Fruit fly (Drosophila melanogaster): Measurements from ENCODE around the gene CG6729.
A peak's percentile ranks its signal among the peaks of the same experiment; 100 is the strongest.

The CG6729 gene

DNA sequence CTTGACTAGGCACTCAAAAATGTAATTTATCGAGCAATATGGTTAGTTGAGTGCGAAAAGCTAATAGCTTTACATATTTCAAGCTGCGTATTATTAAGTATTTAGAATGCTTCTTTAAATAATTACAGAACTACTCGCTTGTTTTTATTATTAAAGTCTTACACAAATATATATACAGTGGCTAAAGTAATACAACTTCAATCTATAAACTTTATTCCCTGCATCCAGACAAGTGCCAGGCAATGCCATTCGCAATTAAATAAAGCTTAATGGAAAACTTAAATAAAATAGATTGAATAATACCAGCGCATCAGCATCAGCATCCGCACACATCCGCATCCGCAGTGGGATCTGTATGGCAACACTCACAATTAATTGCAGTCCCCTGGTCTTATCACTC, 37.5 kb downstream of the CG6729 start:
- no peak for TF ChIP-seq CG9948 (tag; optimal IDR thresholded peaks at IDR 0.05)

DNA sequence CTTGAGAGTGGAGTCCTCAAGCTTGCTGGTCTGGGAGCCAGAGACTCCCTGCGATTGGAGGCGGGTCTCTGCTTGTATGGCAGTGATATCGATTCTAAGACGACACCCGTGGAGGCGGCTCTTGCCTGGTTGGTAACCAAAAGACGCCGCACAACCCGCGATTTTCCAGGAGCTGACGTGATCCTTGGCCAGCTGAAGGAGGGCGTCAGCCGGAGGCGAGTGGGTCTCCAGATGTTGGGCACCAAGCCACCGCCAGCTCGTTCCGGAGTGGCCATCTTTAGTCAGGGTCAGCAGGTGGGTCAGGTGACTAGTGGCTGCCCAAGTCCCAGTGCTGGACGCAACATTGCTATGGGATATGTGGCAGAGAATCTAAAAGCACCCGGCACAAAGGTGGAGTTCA, 39.3 kb downstream of the CG6729 start:
- TF ChIP-seq CG34367 (tag; optimal IDR thresholded peaks at IDR 0.05) (no peak), CG8301 (tag; optimal IDR thresholded peaks at IDR 0.05) (no peak), CG15710 (tag; optimal IDR thresholded peaks at IDR 0.05) (no peak), Pif1A (GFP tag; optimal IDR thresholded peaks at IDR 0.05) (no peak), EcR (GFP tag; optimal IDR thresholded peaks at IDR 0.05) (no peak), Pif1B (GFP tag; optimal IDR thresholded peaks at IDR 0.05) (no peak), CG13204 (GFP tag; optimal IDR thresholded peaks at IDR 0.05) (no peak), CG32121 (GFP tag; IDR thresholded peaks at IDR 0.05) (no peak), Snoo (tag; optimal IDR thresholded peaks at IDR 0.05) (no peak), CG14655 (GFP tag; optimal IDR thresholded peaks at IDR 0.05) (no peak), gl (tag; optimal IDR thresholded peaks at IDR 0.05) (no peak), CG8159 (tag; optimal IDR thresholded peaks at IDR 0.05) (no peak), CG17806 (tag; optimal IDR thresholded peaks at IDR 0.05) (no peak)

DNA sequence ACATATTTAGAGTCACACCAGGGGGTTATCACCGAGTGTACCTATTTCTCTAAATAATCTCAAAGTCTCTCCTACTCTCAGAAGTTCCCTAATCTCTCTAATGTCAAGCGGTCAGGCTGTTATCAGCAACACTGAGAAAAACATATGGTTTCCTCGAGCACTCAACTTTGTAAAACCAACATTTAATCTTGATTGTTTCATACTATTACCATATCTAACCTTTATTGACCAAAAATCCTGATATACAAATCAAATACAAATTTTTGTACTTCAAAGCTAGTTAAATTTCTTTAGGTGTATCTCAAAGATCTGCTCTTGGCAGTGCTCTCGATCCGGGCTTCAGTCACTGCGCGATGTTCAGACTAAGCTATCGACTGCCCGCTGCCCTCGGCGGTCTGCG, 40.5 kb downstream of the CG6729 start, which contains the start of gene CG6415:
CG6415 (plus strand) TSS at position 341 of the 400 bp plus-strand sequence.
- TF ChIP-seq Pif1B (GFP tag; optimal IDR thresholded peaks at IDR 0.05) (no peak), EcR (GFP tag; optimal IDR thresholded peaks at IDR 0.05) (no peak), fd96Ca (GFP tag; IDR thresholded peaks at IDR 0.05) (peak; percentile 69), CG17806 (tag; optimal IDR thresholded peaks at IDR 0.05) (no peak), Ets98B (GFP tag; IDR thresholded peaks at IDR 0.05) (peak; percentile 76), CG8159 (tag; optimal IDR thresholded peaks at IDR 0.05) (no peak), CG13204 (GFP tag; optimal IDR thresholded peaks at IDR 0.05) (no peak), Snoo (tag; optimal IDR thresholded peaks at IDR 0.05) (no peak), CG15710 (tag; optimal IDR thresholded peaks at IDR 0.05) (no peak), CG10348 (GFP tag; IDR thresholded peaks at IDR 0.05) (no peak), CG4496 (GFP tag; IDR thresholded peaks at IDR 0.05) (peak; percentile 82), CG34367 (tag; optimal IDR thresholded peaks at IDR 0.05) (no peak), Pif1A (GFP tag; optimal IDR thresholded peaks at IDR 0.05) (peak; percentile 25), rn (GFP tag; IDR thresholded peaks at IDR 0.05) (0 out of 2 replicates have a peak, but pooled peaks have one; percentile 13), CG14655 (GFP tag; optimal IDR thresholded peaks at IDR 0.05) (peak; percentile 58), CG12605 (GFP tag; IDR thresholded peaks at IDR 0.05) (peak; percentile 54; the same call in 1 of the 2 replicates), CG8301 (tag; optimal IDR thresholded peaks at IDR 0.05) (peak; percentile 56), D1 (tag; optimal IDR thresholded peaks at IDR 0.05) (no peak), gl (tag; optimal IDR thresholded peaks at IDR 0.05) (no peak), CG32121 (GFP tag; IDR thresholded peaks at IDR 0.05) (peak; percentile 85), CG9948 (tag; optimal IDR thresholded peaks at IDR 0.05) (no peak)

DNA sequence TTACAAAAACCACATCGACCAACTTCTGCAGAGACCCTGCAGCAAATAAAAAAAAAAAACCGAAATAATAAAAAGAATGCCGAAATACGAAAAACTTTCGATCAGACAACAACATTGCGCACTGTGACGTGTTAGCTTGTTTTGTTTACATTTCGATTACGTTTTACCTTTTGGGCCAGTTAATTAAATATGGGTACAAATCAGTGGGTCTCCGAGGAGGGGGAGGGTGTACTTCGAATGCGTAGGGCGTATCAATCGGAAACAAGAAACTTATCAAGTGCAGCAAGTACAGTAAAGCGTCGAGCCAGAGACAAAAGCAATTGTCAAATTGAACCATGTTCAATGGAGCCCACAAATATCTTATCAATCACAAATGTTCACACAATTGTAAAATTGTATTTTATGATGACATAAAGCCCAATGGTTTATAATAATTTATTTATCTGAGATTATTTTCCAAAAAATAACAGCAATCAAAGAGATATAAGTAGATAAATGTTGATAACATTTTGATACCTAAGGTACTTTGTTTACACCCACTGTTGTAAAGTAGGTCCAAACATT, 42.2 kb downstream of the CG6729 start, which contains the start of gene Lip1:
Lip1 (minus strand) TSS at position 46 of the 564 bp plus-strand sequence.
- no peak for TF ChIP-seq Snoo (tag; optimal IDR thresholded peaks at IDR 0.05)
- no peak for TF ChIP-seq CG32121 (GFP tag; IDR thresholded peaks at IDR 0.05)
- no peak for TF ChIP-seq rn (GFP tag; IDR thresholded peaks at IDR 0.05)
- TF ChIP-seq CG4496 (GFP tag; IDR thresholded peaks at IDR 0.05), result no peak
- TF ChIP-seq D1 (tag; optimal IDR thresholded peaks at IDR 0.05), result no peak
- no peak for TF ChIP-seq Ets98B (GFP tag; IDR thresholded peaks at IDR 0.05)
- TF ChIP-seq CG8301 (tag; optimal IDR thresholded peaks at IDR 0.05), result no peak
- TF ChIP-seq CG8159 (tag; optimal IDR thresholded peaks at IDR 0.05), result no peak
- no peak for TF ChIP-seq Pif1A (GFP tag; optimal IDR thresholded peaks at IDR 0.05)

DNA sequence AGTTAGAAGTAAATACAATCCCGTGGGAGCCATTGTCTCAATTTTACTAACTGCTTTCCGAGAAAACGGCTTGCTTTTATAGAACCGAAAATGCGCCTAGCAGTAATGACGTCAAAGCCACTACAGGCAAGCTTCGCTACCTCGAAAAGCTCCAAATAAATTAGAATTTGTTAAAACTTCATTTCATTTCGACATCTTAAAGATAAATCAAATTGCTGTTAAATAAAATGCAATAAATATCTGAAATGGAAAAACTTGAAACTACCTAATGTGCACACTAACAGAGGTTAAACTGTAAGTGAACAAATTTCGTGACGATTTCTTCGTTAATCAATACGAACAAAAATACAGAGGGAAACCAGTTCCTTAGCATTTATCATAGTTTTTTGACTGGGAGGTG, 45.7 kb downstream of the CG6729 start, which contains the start of gene CG7300:
CG7300 (minus strand) TSS at position 52 of the 400 bp plus-strand sequence.
- TF ChIP-seq CG34367 (tag; optimal IDR thresholded peaks at IDR 0.05) (no peak), CG13204 (GFP tag; optimal IDR thresholded peaks at IDR 0.05) (no peak), D1 (tag; optimal IDR thresholded peaks at IDR 0.05) (no peak), CG15710 (tag; optimal IDR thresholded peaks at IDR 0.05) (no peak), CG14655 (GFP tag; optimal IDR thresholded peaks at IDR 0.05) (no peak), EcR (GFP tag; optimal IDR thresholded peaks at IDR 0.05) (no peak), CG8301 (tag; optimal IDR thresholded peaks at IDR 0.05) (no peak), CG12605 (GFP tag; IDR thresholded peaks at IDR 0.05) (no peak), CG10348 (GFP tag; IDR thresholded peaks at IDR 0.05) (no peak), CG8159 (tag; optimal IDR thresholded peaks at IDR 0.05) (no peak), CG4496 (GFP tag; IDR thresholded peaks at IDR 0.05) (no peak), gl (tag; optimal IDR thresholded peaks at IDR 0.05) (no peak), Ets98B (GFP tag; IDR thresholded peaks at IDR 0.05) (no peak), CG17806 (tag; optimal IDR thresholded peaks at IDR 0.05) (no peak), rn (GFP tag; IDR thresholded peaks at IDR 0.05) (no peak), Pif1A (GFP tag; optimal IDR thresholded peaks at IDR 0.05) (no peak), Snoo (tag; optimal IDR thresholded peaks at IDR 0.05) (no peak), Pif1B (GFP tag; optimal IDR thresholded peaks at IDR 0.05) (no peak), CG9948 (tag; optimal IDR thresholded peaks at IDR 0.05) (no peak)

DNA sequence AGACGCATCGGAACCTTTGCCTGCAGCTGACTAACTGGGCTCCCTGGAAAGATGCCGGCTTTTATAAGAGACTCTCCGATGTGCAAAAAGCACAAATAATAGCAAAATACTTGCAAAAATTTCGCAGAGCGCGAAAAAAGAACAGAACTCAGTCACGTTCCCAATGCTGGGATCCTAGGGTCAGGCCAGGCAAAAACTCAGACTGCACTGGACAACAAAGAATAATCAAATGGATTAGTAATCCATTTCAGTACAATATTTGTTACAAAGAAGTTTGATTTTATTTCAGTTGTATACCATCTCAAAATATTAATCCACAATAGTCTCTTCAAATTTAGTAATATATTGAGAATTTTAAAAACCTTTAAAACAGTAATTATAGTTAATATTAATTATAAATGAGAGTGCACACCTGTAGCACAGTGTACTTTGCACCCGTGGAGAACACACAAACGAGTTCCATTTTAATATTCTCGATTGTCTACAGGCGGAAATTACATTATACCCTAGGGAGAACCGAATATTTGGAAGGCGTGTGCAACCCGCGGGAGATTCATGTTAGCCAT, 49.6 kb downstream of the CG6729 start, which contains the start of gene CG17108:
CG17108 (minus strand) TSS at position 51 of the 566 bp plus-strand sequence.
- no peak for TF ChIP-seq fd96Ca (GFP tag; IDR thresholded peaks at IDR 0.05)
- peak; percentile 32 for TF ChIP-seq CG9948 (tag; optimal IDR thresholded peaks at IDR 0.05)
- TF ChIP-seq CG10348 (GFP tag; IDR thresholded peaks at IDR 0.05), result no peak
- peak; percentile 6 for TF ChIP-seq CG14655 (GFP tag; optimal IDR thresholded peaks at IDR 0.05)
- TF ChIP-seq CG8159 (tag; optimal IDR thresholded peaks at IDR 0.05), result peak; percentile 55
- TF ChIP-seq CG13204 (GFP tag; optimal IDR thresholded peaks at IDR 0.05), result no peak
- TF ChIP-seq CG15710 (tag; optimal IDR thresholded peaks at IDR 0.05), result peak; percentile 36
